Worm (Caenorhabditis elegans): ENCODE data around the gene C01B10.3.

- no peak for TF ChIP-seq tbx-8 (GFP tag; optimal IDR thresholded peaks at IDR 0.05)
- no peak for TF ChIP-seq nhr-237 (tag; optimal IDR thresholded peaks at IDR 0.05)
- TF ChIP-seq mab-5 (tag; optimal IDR thresholded peaks at IDR 0.05) = no peak
- no peak for TF ChIP-seq pha-4 (tag; optimal IDR thresholded peaks at IDR 0.05)
Measured at ce11 chrIV:6599447-6599846, 21.7 kb downstream of the C01B10.3 start, which contains the start of gene F38A5.8.
